Fruit fly (Drosophila melanogaster): ENCODE measurements around the gene Alp12.

Alp12 gene

DNA sequence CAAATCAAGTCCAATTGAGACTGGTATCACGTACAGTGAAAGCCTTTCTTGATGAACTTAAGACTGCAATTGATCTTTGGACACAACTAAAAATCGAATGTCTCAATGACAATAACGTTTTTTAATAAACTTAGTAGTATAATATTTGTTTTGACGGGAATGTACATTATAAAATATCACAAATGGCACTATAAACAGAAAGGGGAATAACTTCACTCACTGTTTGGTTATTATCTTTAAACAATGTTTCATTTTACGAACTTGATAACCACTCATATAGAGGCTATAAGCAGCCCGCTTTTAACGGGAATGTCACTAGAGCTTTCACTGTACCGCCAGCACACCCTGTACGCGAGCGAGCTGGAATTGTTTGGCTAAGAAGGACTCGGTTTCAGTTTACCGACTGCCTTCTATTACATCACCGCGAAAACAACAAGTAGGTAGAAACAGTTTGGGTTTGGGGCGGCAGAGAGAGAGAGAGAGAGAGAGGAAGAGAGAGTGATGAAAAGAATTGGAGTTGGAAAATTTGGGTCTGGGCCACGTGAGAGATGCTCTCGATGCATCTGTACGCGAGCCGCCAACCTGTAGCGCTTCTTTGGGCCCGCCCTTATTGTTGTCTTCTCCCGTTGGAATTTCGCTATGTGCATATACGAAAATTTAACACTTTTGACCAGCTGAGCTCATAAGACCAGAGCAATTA lies 26.1 kb upstream of the Alp12 start (continued):
- TF ChIP-seq unpg (GFP tag; optimal IDR thresholded peaks at IDR 0.05), result no peak
- no peak for TF ChIP-seq disco-r (GFP tag; optimal IDR thresholded peaks at IDR 0.05)
- peak; percentile 6 for TF ChIP-seq tap (tag; optimal IDR thresholded peaks at IDR 0.05)
- no peak for TF ChIP-seq chif (GFP tag; optimal IDR thresholded peaks at IDR 0.05)
- TF ChIP-seq CG12744 (GFP tag; optimal IDR thresholded peaks at IDR 0.05), result no peak
- no peak for TF ChIP-seq pum (GFP tag; optimal IDR thresholded peaks at IDR 0.05)
- TF ChIP-seq jumu (GFP tag; optimal IDR thresholded peaks at IDR 0.05), result no peak
- TF ChIP-seq CG4404 (GFP tag; IDR thresholded peaks at IDR 0.05), result no peak
- TF ChIP-seq Dbx (GFP tag; IDR thresholded peaks at IDR 0.05), result no peak
- no peak for TF ChIP-seq CG12299 (tag; optimal IDR thresholded peaks at IDR 0.05)
- no peak for TF ChIP-seq btn (GFP tag; optimal IDR thresholded peaks at IDR 0.05)
- no peak for TF ChIP-seq CkIIα-i1 (GFP tag; IDR thresholded peaks at IDR 0.05)
- no peak for TF ChIP-seq Elba2 (GFP tag; optimal IDR thresholded peaks at IDR 0.05)
- no peak for TF ChIP-seq exex (tag; optimal IDR thresholded peaks at IDR 0.05)
- no peak for TF ChIP-seq CG7372 (GFP tag; IDR thresholded peaks at IDR 0.05)
- TF ChIP-seq ara (GFP tag; IDR thresholded peaks at IDR 0.05), result no peak
- no peak for TF ChIP-seq bbx (GFP tag; IDR thresholded peaks at IDR 0.05; ENCODE audit: partially characterized antibody)
- TF ChIP-seq CG16815 (GFP tag; optimal IDR thresholded peaks at IDR 0.05), result no peak
- TF ChIP-seq nmo (GFP tag; optimal IDR thresholded peaks at IDR 0.05), result peak; percentile 15
- TF ChIP-seq az2 (GFP tag; optimal IDR thresholded peaks at IDR 0.05), result peak; percentile 16
- TF ChIP-seq wek (GFP tag; optimal IDR thresholded peaks at IDR 0.05), result no peak
- TF ChIP-seq slp2 (GFP tag; optimal IDR thresholded peaks at IDR 0.05), result no peak
- no peak for TF ChIP-seq cwo (GFP tag; optimal IDR thresholded peaks at IDR 0.05)
- peak; percentile 11 for TF ChIP-seq CG12769 (tag; optimal IDR thresholded peaks at IDR 0.05)
- TF ChIP-seq knrl (GFP tag; IDR thresholded peaks at IDR 0.05; ENCODE audit: partially characterized antibody), result no peak
- TF ChIP-seq Hmr (GFP tag; optimal IDR thresholded peaks at IDR 0.05), result peak; percentile 49
- TF ChIP-seq psq (GFP tag; optimal IDR thresholded peaks at IDR 0.05), result no peak
- TF ChIP-seq Nf-YA (GFP tag; IDR thresholded peaks at IDR 0.05), result no peak
- TF ChIP-seq CG34376 (GFP tag; optimal IDR thresholded peaks at IDR 0.05), result no peak
- TF ChIP-seq vvl (GFP tag; IDR thresholded peaks at IDR 0.05), result 0 out of 2 replicates have a peak, but pooled peaks have one; percentile 15
- TF ChIP-seq CG17568 (GFP tag; optimal IDR thresholded peaks at IDR 0.05), result no peak
- no peak for TF ChIP-seq CG14667 (GFP tag; IDR thresholded peaks at IDR 0.05)
- TF ChIP-seq CG8089 (GFP tag; optimal IDR thresholded peaks at IDR 0.05), result no peak
- TF ChIP-seq Dref (GFP tag; IDR thresholded peaks at IDR 0.05), result no peak
- TF ChIP-seq repo (GFP tag; optimal IDR thresholded peaks at IDR 0.05), result no peak
- no peak for TF ChIP-seq rib (GFP tag; IDR thresholded peaks at IDR 0.05)
- no peak for TF ChIP-seq ham (GFP tag; IDR thresholded peaks at IDR 0.05)
- no peak for TF ChIP-seq CG1832 (GFP tag; optimal IDR thresholded peaks at IDR 0.05)
- no peak for TF ChIP-seq TFAM (GFP tag; optimal IDR thresholded peaks at IDR 0.05)
- TF ChIP-seq CG8944 (GFP tag; optimal IDR thresholded peaks at IDR 0.05), result no peak
- no peak for TF ChIP-seq CG2129 (GFP tag; IDR thresholded peaks at IDR 0.05; ENCODE audit: partially characterized antibody)
- no peak for TF ChIP-seq CG13123 (GFP tag; optimal IDR thresholded peaks at IDR 0.05)
- TF ChIP-seq bcd (GFP tag; optimal IDR thresholded peaks at IDR 0.05), result peak; percentile 5
- no peak for TF ChIP-seq CG17385 (GFP tag; optimal IDR thresholded peaks at IDR 0.05)
- TF ChIP-seq YL-1 (GFP tag; optimal IDR thresholded peaks at IDR 0.05), result no peak
- TF ChIP-seq zf30C (GFP tag; optimal IDR thresholded peaks at IDR 0.05), result no peak
- TF ChIP-seq CG11696 (GFP tag; IDR thresholded peaks at IDR 0.05), result no peak
- no peak for TF ChIP-seq onecut (GFP tag; IDR thresholded peaks at IDR 0.05)
- no peak for TF ChIP-seq gce (GFP tag; IDR thresholded peaks at IDR 0.05)
- no peak for TF ChIP-seq CG11723 (GFP tag; optimal IDR thresholded peaks at IDR 0.05)
- no peak for TF ChIP-seq CG13775 (GFP tag; optimal IDR thresholded peaks at IDR 0.05)

Measured in whole organism, embryonic.